Worm (Caenorhabditis elegans): ENCODE results near the gene mex-5.

- no peak for TF ChIP-seq zag-1 (tag; optimal IDR thresholded peaks at IDR 0.05)
- peak; percentile 30 for TF ChIP-seq nhr-129 (tag; optimal IDR thresholded peaks at IDR 0.05)
- TF ChIP-seq ceh-82 (tag; optimal IDR thresholded peaks at IDR 0.05) = no peak
- TF ChIP-seq fos-1 (tag; optimal IDR thresholded peaks at IDR 0.05) = peak; percentile 93
- TF ChIP-seq blmp-1 (tag; optimal IDR thresholded peaks at IDR 0.05; ENCODE audit: insufficient read depth) = no peak
- TF ChIP-seq dmd-4 (tag; optimal IDR thresholded peaks at IDR 0.05) = no peak
- no peak for TF ChIP-seq nhr-11 (tag; optimal IDR thresholded peaks at IDR 0.05)
- TF ChIP-seq lin-13 (GFP tag; optimal IDR thresholded peaks at IDR 0.05) = no peak
- no peak for TF ChIP-seq lin-39 (tag; optimal IDR thresholded peaks at IDR 0.05)
- TF ChIP-seq ztf-4 (tag; optimal IDR thresholded peaks at IDR 0.05) = no peak
- no peak for TF ChIP-seq F13H6.1 (tag; optimal IDR thresholded peaks at IDR 0.05)
- TF ChIP-seq ZK546.5 (tag; optimal IDR thresholded peaks at IDR 0.05) = no peak
- TF ChIP-seq nhr-10 (tag; optimal IDR thresholded peaks at IDR 0.05) = no peak
Observed at ce11 chrIV:13347232-13347715, 6.2 kb upstream of the mex-5 start, which contains the start of gene W02A2.9.
